Fruit fly (Drosophila melanogaster) Kc167 (cell line): ENCODE results near the gene Set8.

Experiments
- Myc ChIP-seq: fragments of >200 bp; optimal IDR thresholded peaks from 2 replicates; lab custom pipeline; 2017; ENCODE audit warnings: missing external identifiers
- Sin3A ChIP-seq: fragments of >200 bp; optimal IDR thresholded peaks from 2 replicates; lab custom pipeline; 2018; ENCODE audit warnings: missing external identifiers
- h ChIP-seq: fragments of >200 bp; optimal IDR thresholded peaks from 3 replicates; lab custom pipeline; 2018; ENCODE audit warnings: missing external identifiers
- insv ChIP-seq: fragments of >200 bp; optimal IDR thresholded peaks from 3 replicates; lab custom pipeline; 2018; ENCODE audit warnings: missing external identifiers
- psq ChIP-seq: fragments of >200 bp; optimal IDR thresholded peaks from 2 replicates; lab custom pipeline; 2017; ENCODE audit warnings: missing external identifiers
- ttk ChIP-seq: sonication (Bioruptor generic); optimal IDR thresholded peaks from 2 replicates; lab custom pipeline; 2017; ENCODE audit warnings: missing external identifiers

DNA sequence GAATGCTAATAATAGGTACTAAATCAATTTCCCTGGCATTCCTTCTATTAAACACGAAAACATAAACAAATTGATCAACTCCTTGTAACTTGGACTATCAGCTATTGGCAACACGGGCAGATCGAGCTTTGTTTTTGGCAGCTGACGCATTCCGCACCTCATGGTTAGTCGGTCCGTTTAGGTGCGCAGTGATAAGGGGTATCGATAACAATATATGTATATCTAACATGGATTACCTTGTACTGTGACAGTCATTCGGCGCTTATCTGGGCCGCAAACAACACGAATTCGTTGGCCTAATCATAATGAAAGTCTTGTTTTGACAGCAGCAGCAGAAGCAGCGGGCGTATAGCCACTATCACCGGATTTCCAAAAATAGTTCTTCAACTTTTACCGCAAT lies 27.9 kb upstream of the Set8 start:
- TF ChIP-seq Sin3A: no peak
- no peak for TF ChIP-seq Myc (lab: Kevin White, UChicago)
- no peak for TF ChIP-seq ttk (lab: Kevin White, UChicago)
- TF ChIP-seq psq: no peak
- TF ChIP-seq insv (lab: Kevin White, UChicago): no peak
- TF ChIP-seq h (lab: Kevin White, UChicago): no peak
